Fruit fly (Drosophila melanogaster) whole organism, embryonic: ENCODE measurements around the gene CG31549.

Source experiments
- Bdp1 ChIP-seq: fragments of 200-800 bp; sonication (Bioruptor generic); optimal IDR thresholded peaks from 3 replicates; lab custom pipeline; 2016; ENCODE audit warnings: missing biosample characterization, missing genetic modification characterization
- CG1024 ChIP-seq: fragments of 200-800 bp; sonication (Bioruptor generic); IDR thresholded peaks from 2 replicates; pipeline ENCODE4 v1.3.6; 2022; ENCODE audit warnings: missing biosample characterization, missing genetic modification characterization
- CG11456 ChIP-seq: fragments of 200-800 bp; sonication (Bioruptor generic); IDR thresholded peaks from 3 replicates; pipeline ENCODE4 v1.3.6; 2022; ENCODE audit warnings: missing biosample characterization, missing genetic modification characterization
- CG14050 ChIP-seq: fragments of 200-800 bp; sonication (Bioruptor generic); IDR thresholded peaks from 3 replicates; pipeline ENCODE4 v1.3.6; 2022; ENCODE audit warnings: missing biosample characterization, missing genetic modification characterization
- CG3065 ChIP-seq: fragments of 200-800 bp; sonication (Bioruptor generic); optimal IDR thresholded peaks from 2 replicates; lab custom pipeline; 2016; ENCODE audit warnings: missing biosample characterization, missing genetic modification characterization
- CG34422 ChIP-seq: fragments of 200-800 bp; sonication (Bioruptor generic); IDR thresholded peaks from 3 replicates; pipeline ENCODE4 v1.3.6; 2022; ENCODE audit warnings: missing biosample characterization, missing genetic modification characterization
- CG9609 ChIP-seq: fragments of 200-800 bp; sonication (Bioruptor generic); optimal IDR thresholded peaks from 3 replicates; lab custom pipeline; 2016; ENCODE audit warnings: missing biosample characterization, missing genetic modification characterization
- CHES-1-like ChIP-seq: fragments of 200-800 bp; sonication (Bioruptor generic); optimal IDR thresholded peaks from 2 replicates; lab custom pipeline; 2016; ENCODE audit warnings: missing biosample characterization, missing genetic modification characterization
- Hr39 ChIP-seq: fragments of >200 bp; optimal IDR thresholded peaks from 2 replicates; lab custom pipeline; 2017
- az2 ChIP-seq: fragments of 200-800 bp; sonication (Bioruptor generic); optimal IDR thresholded peaks from 3 replicates; lab custom pipeline; 2016; ENCODE audit warnings: missing biosample characterization, missing genetic modification characterization
- bab2 ChIP-seq: fragments of 200-800 bp; sonication (Bioruptor generic); optimal IDR thresholded peaks from 2 replicates; lab custom pipeline; 2016; ENCODE audit warnings: missing biosample characterization, missing genetic modification characterization
- h ChIP-seq: fragments of >200 bp; optimal IDR thresholded peaks from 2 replicates; lab custom pipeline; 2017

DNA sequence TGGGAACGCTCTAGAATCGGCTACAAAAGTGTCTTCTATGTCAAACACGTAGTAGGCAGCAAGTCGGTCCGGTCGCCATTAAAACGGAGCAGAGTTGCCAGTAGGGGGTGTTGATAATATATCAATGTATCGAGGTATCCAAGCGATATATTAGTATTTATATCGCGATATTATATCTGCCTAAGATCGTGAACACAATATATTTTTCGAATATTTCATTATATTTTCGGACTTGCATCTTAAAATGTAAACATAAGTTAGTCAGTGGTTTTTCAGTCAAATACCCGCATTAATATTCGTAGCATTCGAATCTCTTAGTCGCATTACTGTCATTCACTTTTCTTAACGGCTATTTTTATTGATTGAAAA, 27.8 kb downstream of the CG31549 start, which contains the start of gene CG2182:
- TF ChIP-seq CG1024 (GFP tag; lab: Robert Waterston, UW): no peak
- TF ChIP-seq Bdp1 (GFP tag; lab: Kevin White, UChicago): no peak
- no peak for TF ChIP-seq bab2 (GFP tag; lab: Kevin White, UChicago)
- no peak for TF ChIP-seq CG3065 (GFP tag; lab: Kevin White, UChicago)
- no peak for TF ChIP-seq h (lab: Kevin White, UChicago)
- TF ChIP-seq CHES-1-like: no peak
- TF ChIP-seq az2 (GFP tag; lab: Kevin White, UChicago): no peak
- no peak for TF ChIP-seq CG9609 (GFP tag; lab: Kevin White, UChicago)
- no peak for TF ChIP-seq CG34422 (GFP tag; lab: Robert Waterston, UW)
- no peak for TF ChIP-seq CG11456 (GFP tag; lab: Robert Waterston, UW)
- TF ChIP-seq Hr39: no peak
- no peak for TF ChIP-seq CG14050 (GFP tag; lab: Robert Waterston, UW)
